Worm (Caenorhabditis elegans) whole organism, L3 larva: ENCODE data around the gene tftc-5.

ENCODE experiments used
- R02D3.7 ChIP-seq: fragments of 150-350 bp; optimal IDR thresholded peaks from 2 replicates; lab custom pipeline; 2014; ENCODE audit warnings: missing biosample characterization, missing genetic modification characterization
- ZK546.5 ChIP-seq: sonication (generic microtip); optimal IDR thresholded peaks from 2 replicates; lab custom pipeline; 2017; ENCODE audit warnings: missing biosample characterization, missing genetic modification characterization
- ama-1 ChIP-seq: fragments of 150-350 bp; optimal IDR thresholded peaks from 2 replicates; lab custom pipeline; 2018
- ceh-28 ChIP-seq: fragments of 150-350 bp; optimal IDR thresholded peaks from 2 replicates; lab custom pipeline; 2014; ENCODE audit warnings: missing biosample characterization, missing genetic modification reagents, missing genetic modification characterization
- ceh-82 ChIP-seq: fragments of 150-350 bp; optimal IDR thresholded peaks from 2 replicates; lab custom pipeline; 2014; ENCODE audit warnings: missing biosample characterization, missing genetic modification characterization
- ceh-9 ChIP-seq: sonication (generic microtip); optimal IDR thresholded peaks from 2 replicates; lab custom pipeline; 2018; ENCODE audit warnings: missing biosample characterization, missing genetic modification characterization
- daf-12 ChIP-seq: fragments of 150-350 bp; optimal IDR thresholded peaks from 2 replicates; lab custom pipeline; 2014; ENCODE audit warnings: missing biosample characterization, missing genetic modification reagents, missing genetic modification characterization
- egl-27 ChIP-seq: sonication (generic microtip); optimal IDR thresholded peaks from 4 replicates; lab custom pipeline; 2017; ENCODE audit warnings: missing biosample characterization, missing genetic modification reagents, missing genetic modification characterization
- egl-5 ChIP-seq: fragments of 150-350 bp; optimal IDR thresholded peaks from 2 replicates; lab custom pipeline; 2017; ENCODE audit warnings: missing biosample characterization, missing genetic modification reagents, missing genetic modification characterization, inconsistent platforms
- elt-1 ChIP-seq: fragments of 150-350 bp; optimal IDR thresholded peaks from 2 replicates; lab custom pipeline; 2014; ENCODE audit warnings: missing biosample characterization, missing genetic modification characterization
- elt-2 ChIP-seq: sonication (generic microtip); optimal IDR thresholded peaks from 2 replicates; lab custom pipeline; 2016; ENCODE audit warnings: missing genetic modification reagents, mild to moderate bottlenecking, missing genetic modification characterization, missing compliant biosample characterization
- elt-3 ChIP-seq, 3 experiments: fragments of 150-350 bp in 1 of 3; sonication (generic microtip) in 2 of 3; optimal IDR thresholded peaks; 2 replicates in 2 of 3; 4 replicates in 1 of 3; lab custom pipeline; 2014 to 2017; ENCODE audit warnings: missing biosample characterization in 3 of 3, missing genetic modification characterization in 3 of 3
- eor-1 ChIP-seq, 2 experiments: fragments of 150-350 bp; optimal IDR thresholded peaks; 2 replicates each; lab custom pipeline; 2014 to 2018; ENCODE audit warnings: missing biosample characterization in 2 of 2, missing genetic modification characterization in 2 of 2
- fkh-2 ChIP-seq: fragments of 150-350 bp; optimal IDR thresholded peaks from 2 replicates; lab custom pipeline; 2014; ENCODE audit warnings: missing biosample characterization, missing genetic modification reagents, missing genetic modification characterization
- fos-1 ChIP-seq: fragments of 150-350 bp; optimal IDR thresholded peaks from 2 replicates; lab custom pipeline; 2014; ENCODE audit warnings: missing biosample characterization, missing genetic modification characterization
- hmg-11 ChIP-seq: sonication (generic microtip); optimal IDR thresholded peaks from 2 replicates; lab custom pipeline; 2016; ENCODE audit warnings: missing genetic modification characterization, missing compliant biosample characterization
- jun-1 ChIP-seq: fragments of 150-350 bp; optimal IDR thresholded peaks from 2 replicates; lab custom pipeline; 2014; ENCODE audit warnings: missing biosample characterization, missing genetic modification reagents, missing genetic modification characterization
- lin-15B ChIP-seq: fragments of 150-350 bp; optimal IDR thresholded peaks from 2 replicates; lab custom pipeline; 2014; ENCODE audit warnings: missing biosample characterization, missing genetic modification characterization
- lin-39 ChIP-seq: fragments of 150-350 bp; optimal IDR thresholded peaks from 2 replicates; lab custom pipeline; 2018; ENCODE audit warnings: missing biosample characterization, missing genetic modification reagents, missing genetic modification characterization
- lsy-12 ChIP-seq: sonication (generic microtip); optimal IDR thresholded peaks from 2 replicates; lab custom pipeline; 2016; ENCODE audit warnings: mild to moderate bottlenecking, missing genetic modification characterization, missing compliant biosample characterization
- mdl-1 ChIP-seq: fragments of 150-350 bp; optimal IDR thresholded peaks from 2 replicates; lab custom pipeline; 2014; ENCODE audit warnings: missing biosample characterization, missing genetic modification characterization
- mml-1 ChIP-seq: fragments of 150-350 bp; sonication (generic microtip); optimal IDR thresholded peaks from 3 replicates; lab custom pipeline; 2014; ENCODE audit warnings: missing biosample characterization, missing genetic modification characterization
- nfya-1 ChIP-seq: sonication (generic microtip); optimal IDR thresholded peaks from 2 replicates; lab custom pipeline; 2017; ENCODE audit warnings: missing genetic modification characterization, mild to moderate bottlenecking, missing compliant biosample characterization, antibody characterized with exemption, moderate library complexity; ENCODE audit not compliant: insufficient read depth
- nhr-11 ChIP-seq: fragments of 150-350 bp; optimal IDR thresholded peaks from 2 replicates; lab custom pipeline; 2014; ENCODE audit warnings: missing biosample characterization, missing genetic modification characterization
- nhr-23 ChIP-seq: fragments of 150-350 bp; optimal IDR thresholded peaks from 2 replicates; lab custom pipeline; 2014; ENCODE audit warnings: missing biosample characterization, missing genetic modification reagents, missing genetic modification characterization
- nhr-237 ChIP-seq: fragments of 150-350 bp; optimal IDR thresholded peaks from 2 replicates; lab custom pipeline; 2014; ENCODE audit warnings: missing biosample characterization, missing genetic modification characterization
- nhr-25 ChIP-seq: sonication (generic microtip); optimal IDR thresholded peaks from 2 replicates; lab custom pipeline; 2017; ENCODE audit warnings: missing biosample characterization, missing genetic modification characterization
- nhr-28 ChIP-seq: fragments of 150-350 bp; optimal IDR thresholded peaks from 2 replicates; lab custom pipeline; 2014; ENCODE audit warnings: missing biosample characterization, missing genetic modification characterization
- nhr-43 ChIP-seq: sonication (generic microtip); optimal IDR thresholded peaks from 2 replicates; lab custom pipeline; 2016; ENCODE audit warnings: mild to moderate bottlenecking, missing genetic modification characterization, missing compliant biosample characterization; ENCODE audit not compliant: poor library complexity, severe bottlenecking
- nhr-77 ChIP-seq: fragments of 150-350 bp; optimal IDR thresholded peaks from 2 replicates; lab custom pipeline; 2014; ENCODE audit warnings: missing biosample characterization, missing genetic modification characterization
- pha-4 ChIP-seq: fragments of 150-350 bp; optimal IDR thresholded peaks from 2 replicates; lab custom pipeline; 2014; ENCODE audit warnings: missing biosample characterization, missing genetic modification reagents, missing genetic modification characterization
- pqm-1 ChIP-seq: fragments of 150-350 bp; optimal IDR thresholded peaks from 2 replicates; lab custom pipeline; 2017; ENCODE audit warnings: missing biosample characterization, missing genetic modification characterization, inconsistent platforms
- sea-2 ChIP-seq: fragments of 150-350 bp; sonication (generic microtip); optimal IDR thresholded peaks from 4 replicates; lab custom pipeline; 2014; ENCODE audit warnings: missing biosample characterization, missing genetic modification reagents, missing genetic modification characterization
- skn-1 ChIP-seq: fragments of 150-350 bp; optimal IDR thresholded peaks from 2 replicates; lab custom pipeline; 2014; ENCODE audit warnings: missing biosample characterization, missing genetic modification characterization
- snpc-4 ChIP-seq: fragments of 150-350 bp; optimal IDR thresholded peaks from 2 replicates; lab custom pipeline; 2014; ENCODE audit warnings: missing biosample characterization, missing genetic modification characterization
- tbx-2 ChIP-seq: sonication (generic microtip); optimal IDR thresholded peaks from 2 replicates; lab custom pipeline; 2016; ENCODE audit warnings: mild to moderate bottlenecking, missing genetic modification characterization, missing compliant biosample characterization
- unc-62 ChIP-seq: fragments of 150-350 bp; sonication (generic microtip); optimal IDR thresholded peaks from 4 replicates; lab custom pipeline; 2014; ENCODE audit warnings: missing biosample characterization, missing genetic modification reagents, missing genetic modification characterization
- ztf-11 ChIP-seq: fragments of 150-350 bp; optimal IDR thresholded peaks from 2 replicates; lab custom pipeline; 2014; ENCODE audit warnings: missing biosample characterization, missing genetic modification characterization
- ztf-4 ChIP-seq: fragments of 150-350 bp; optimal IDR thresholded peaks from 2 replicates; lab custom pipeline; 2014; ENCODE audit warnings: missing biosample characterization, missing genetic modification characterization

Gene tftc-5

ce11 chrIII:4018591-4019580, 3.1 kb upstream of the tftc-5 start:
- TF ChIP-seq ZK546.5 (tag; lab: Kevin White, UChicago): no peak
- TF ChIP-seq sea-2 (GFP tag; lab: Kevin White, UChicago): no peak
- no peak for TF ChIP-seq nhr-237 (tag; lab: Kevin White, UChicago)
- no peak for TF ChIP-seq daf-12
- TF ChIP-seq nhr-43: no peak
- no peak for TF ChIP-seq fos-1
- no peak for TF ChIP-seq elt-3 (tag; optimal IDR thresholded peaks at IDR 0.05; lab: Kevin White, UChicago)
- TF ChIP-seq fkh-2: no peak
- TF ChIP-seq ama-1 (lab: Kevin White, UChicago): no peak
- no peak for TF ChIP-seq ztf-4 (tag; lab: Kevin White, UChicago)
- TF ChIP-seq pha-4 (tag; lab: Kevin White, UChicago): peak; percentile 17
- no peak for TF ChIP-seq hmg-11 (tag; lab: Kevin White, UChicago)
- TF ChIP-seq elt-1 (tag; lab: Kevin White, UChicago): no peak
- TF ChIP-seq pqm-1 (tag; lab: Kevin White, UChicago): peak; percentile 57
- peak; percentile 6 for TF ChIP-seq nhr-23 (tag; lab: Kevin White, UChicago)
- TF ChIP-seq lsy-12 (tag; lab: Kevin White, UChicago): no peak
- TF ChIP-seq ceh-28: no peak
- TF ChIP-seq lin-39 (tag; lab: Kevin White, UChicago): peak; percentile 81
- TF ChIP-seq egl-5: no peak
- no peak for TF ChIP-seq jun-1 (tag; lab: Kevin White, UChicago)
- TF ChIP-seq nhr-11 (tag; lab: Kevin White, UChicago): no peak
- TF ChIP-seq eor-1 (tag; optimal IDR thresholded peaks at IDR 0.05; lab: Kevin White, UChicago): no peak
- no peak for TF ChIP-seq nhr-28
- no peak for TF ChIP-seq mml-1 (tag; lab: Kevin White, UChicago)
- TF ChIP-seq egl-27 (tag; lab: Kevin White, UChicago): no peak
- no peak for TF ChIP-seq mdl-1 (tag; lab: Kevin White, UChicago)
- peak; percentile 31 for TF ChIP-seq nhr-25 (tag; lab: Kevin White, UChicago)
- TF ChIP-seq ceh-82: no peak
- TF ChIP-seq R02D3.7 (tag; lab: Kevin White, UChicago): no peak
- peak; percentile 80 for TF ChIP-seq elt-2
- TF ChIP-seq ztf-11 (tag; lab: Kevin White, UChicago): no peak
- TF ChIP-seq ceh-9: no peak
- TF ChIP-seq tbx-2 (tag; lab: Kevin White, UChicago): no peak
- no peak for TF ChIP-seq nhr-77 (tag; lab: Kevin White, UChicago)
- peak; percentile 63 for TF ChIP-seq nfya-1 (tag; lab: Kevin White, UChicago)
- TF ChIP-seq snpc-4 (tag; lab: Kevin White, UChicago): peak; percentile 42
- TF ChIP-seq unc-62: no peak
- TF ChIP-seq, all 47 proteins: peak for 8

DNA sequence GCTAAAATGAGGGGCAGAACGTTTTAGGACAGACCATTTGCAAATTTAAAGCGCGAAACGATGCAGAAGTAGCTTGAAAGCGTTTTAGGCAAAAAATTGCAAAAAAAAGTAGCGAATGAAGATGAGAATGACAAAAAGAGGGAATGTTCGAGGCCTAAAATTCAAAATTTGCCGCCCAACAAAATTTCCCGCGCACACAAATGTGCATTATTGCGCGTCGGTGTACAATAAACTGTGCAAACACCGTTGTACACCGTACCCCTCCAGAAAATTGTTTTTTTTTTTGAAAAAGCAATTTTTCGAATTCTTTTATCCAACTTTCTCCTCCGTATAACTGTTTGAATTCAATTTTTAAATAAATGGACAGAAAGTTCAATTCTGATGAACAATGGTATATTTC, 2.2 kb upstream of the tftc-5 start, which contains the start of gene snpc-3.4:
TSS of gene snpc-3.4 (plus strand) at position 237 of the 400 bp plus-strand sequence.
- TF ChIP-seq ztf-11 (tag; lab: Kevin White, UChicago) (no peak), lin-39 (tag; lab: Kevin White, UChicago) (peak; percentile 74), lin-15B (peak; percentile 76), nhr-28 (no peak), nhr-43 (peak; percentile 16), pha-4 (tag; lab: Kevin White, UChicago) (peak; percentile 89), nfya-1 (tag; lab: Kevin White, UChicago) (peak; percentile 92), mdl-1 (tag; lab: Kevin White, UChicago) (no peak), snpc-4 (tag; lab: Kevin White, UChicago) (peak; percentile 53), skn-1 (tag; lab: Kevin White, UChicago) (peak; percentile 42), nhr-25 (tag; lab: Kevin White, UChicago) (peak; percentile 68), hmg-11 (tag; lab: Kevin White, UChicago) (peak; percentile 41), nhr-23 (tag; lab: Kevin White, UChicago) (peak; percentile 57)
